Worm (Caenorhabditis elegans): ENCODE results near the gene egl-20.
"Not testable (repeated sequence)": the region's sequence is repeated elsewhere in the genome, so short reads cannot be mapped to it uniquely, and the experiment has no call there.

The egl-20 gene

DNA sequence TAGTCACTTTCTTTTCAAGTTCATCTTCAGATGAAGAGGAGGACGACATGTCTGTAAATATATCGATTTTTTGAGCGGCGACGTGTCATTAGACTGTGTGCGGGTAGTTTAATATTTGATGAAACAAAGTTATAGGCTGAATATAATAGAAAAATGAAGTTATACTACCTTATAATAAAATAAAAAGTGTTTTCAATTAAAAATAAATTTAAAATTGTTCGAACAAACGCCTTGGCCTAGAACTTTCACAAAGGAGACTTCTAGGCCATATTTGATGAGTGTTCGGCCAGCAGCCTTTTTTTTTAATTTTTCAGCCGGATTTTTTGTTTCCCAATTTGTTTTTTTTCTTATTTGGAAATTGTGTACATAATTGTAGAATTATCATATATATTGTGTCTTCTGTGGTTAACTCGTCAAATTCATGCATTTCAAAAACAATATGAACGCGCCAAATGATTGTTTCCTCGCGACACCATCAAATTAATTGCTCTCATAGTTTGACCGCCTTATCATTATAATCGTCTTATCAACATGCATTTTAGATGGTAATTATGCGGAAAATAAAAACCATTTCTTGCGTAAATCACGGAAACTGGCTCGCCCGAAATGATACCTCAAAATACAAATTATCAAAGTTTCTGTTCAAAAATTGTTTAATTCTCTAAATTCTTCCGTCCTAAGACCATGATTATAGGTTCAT is 17.9 kb downstream of the egl-20 start, which contains the start of gene T13F2.2:
Gene T13F2.2 (minus strand): TSS at position 51 of the 700 bp plus-strand sequence.
- TF ChIP-seq unc-62 (GFP tag; optimal IDR thresholded peaks at IDR 0.05): no peak

DNA sequence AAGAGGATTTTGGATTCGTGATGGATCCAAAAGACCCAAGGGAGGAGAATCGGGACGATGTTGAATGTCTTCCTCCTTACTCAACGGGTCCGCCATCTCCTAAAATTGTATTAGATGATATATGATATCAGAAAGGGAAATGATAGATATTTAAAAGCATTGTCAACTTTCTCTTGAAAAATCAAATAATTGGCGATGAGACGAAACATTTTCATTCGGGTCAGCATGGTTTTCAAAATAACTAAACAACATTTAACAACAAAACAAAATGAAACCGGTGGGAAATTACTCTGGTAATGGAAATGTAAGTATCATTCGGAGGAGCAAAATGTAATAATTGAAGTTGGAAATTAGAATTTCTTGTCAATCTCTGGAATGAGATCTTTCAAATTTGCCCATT is 18.8 kb downstream of the egl-20 start, which contains the start of gene pis-1:
Gene pis-1 (minus strand): TSS at position 101 of the 400 bp plus-strand sequence.
- TF ChIP-seq unc-62 (GFP tag; optimal IDR thresholded peaks at IDR 0.05): no peak

DNA sequence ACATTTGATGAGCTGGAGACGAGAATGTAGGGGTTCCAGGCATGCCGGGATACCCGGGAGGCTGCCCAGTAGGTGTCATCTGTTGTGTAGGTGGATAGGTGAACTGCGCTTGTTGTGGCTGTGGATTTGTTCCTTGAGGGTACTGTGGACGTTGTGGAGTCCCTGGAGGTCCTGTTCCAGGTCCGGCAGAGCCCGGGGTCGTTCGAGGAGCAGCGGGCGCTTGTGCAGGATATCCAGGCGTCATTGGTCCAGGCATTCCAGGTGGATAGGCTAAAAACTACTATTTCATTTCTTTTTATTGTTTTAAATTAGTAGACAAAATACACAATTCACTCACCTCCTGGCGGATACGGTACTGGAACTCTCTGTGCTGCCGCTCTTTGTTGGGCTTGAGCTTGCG is 20.1 kb downstream of the egl-20 start:
- no peak for TF ChIP-seq unc-62 (GFP tag; optimal IDR thresholded peaks at IDR 0.05)

DNA sequence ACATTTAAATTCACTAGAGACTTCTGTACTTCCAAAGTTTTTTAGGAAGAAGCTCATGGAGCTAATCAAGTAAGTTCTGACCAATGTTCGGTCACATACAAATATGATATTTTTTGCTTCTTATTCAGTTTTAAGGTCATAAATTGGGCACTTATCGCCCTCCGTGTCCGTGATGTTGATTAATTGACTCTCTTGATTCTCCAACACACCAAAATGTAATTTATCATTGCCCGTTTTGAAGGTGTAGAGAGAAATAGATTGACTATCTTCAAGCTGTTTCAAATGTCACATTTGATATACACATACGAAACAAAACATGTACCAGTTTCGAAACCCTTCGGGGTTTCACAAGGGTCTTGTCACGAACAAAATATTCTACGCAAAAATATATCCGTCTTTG is 24.6 kb downstream of the egl-20 start:
- no peak for TF ChIP-seq unc-62 (GFP tag; optimal IDR thresholded peaks at IDR 0.05)

DNA sequence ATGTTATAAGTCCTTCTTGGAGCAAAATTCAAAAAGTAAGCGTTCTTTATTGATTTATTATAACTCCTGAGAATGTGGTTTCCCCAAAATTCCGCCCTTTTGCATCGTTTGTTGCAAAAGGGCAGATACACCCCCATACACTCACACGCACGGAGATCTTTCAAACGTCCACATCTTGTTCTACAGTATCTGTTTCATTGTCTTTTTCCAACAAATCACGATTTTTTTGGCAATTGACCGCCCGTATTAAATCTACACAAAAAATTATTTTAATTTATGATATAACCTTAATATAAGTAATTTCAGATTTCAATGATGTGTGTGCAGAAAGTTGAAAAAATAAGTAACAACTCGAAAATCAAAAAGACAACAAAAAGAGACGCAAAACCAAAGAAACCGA is 25.8 kb downstream of the egl-20 start, which contains the start of gene T13F2.4:
Gene T13F2.4 (plus strand): TSS at position 301 of the 400 bp plus-strand sequence.
- no peak for TF ChIP-seq unc-62 (GFP tag; optimal IDR thresholded peaks at IDR 0.05)

DNA sequence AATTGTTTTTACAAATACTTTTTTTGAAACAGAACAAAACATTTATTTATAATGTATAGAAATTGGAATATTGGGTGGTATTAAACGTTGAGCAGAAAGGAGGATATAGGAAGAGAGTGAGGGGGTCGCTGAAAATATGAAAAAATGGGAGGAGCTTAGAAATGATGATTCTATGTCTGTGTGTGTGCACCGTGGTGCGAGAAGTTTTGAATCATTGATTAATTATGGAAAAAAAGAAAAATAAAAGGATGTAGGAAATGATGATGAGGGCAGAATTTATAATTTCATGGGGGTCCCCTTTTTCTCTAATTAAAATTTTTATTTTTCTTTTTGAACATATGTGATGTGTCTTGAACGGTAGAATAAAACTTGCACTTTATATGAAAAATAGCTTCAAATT is 30.6 kb downstream of the egl-20 start, which contains the start of gene sre-4:
Gene sre-4 (minus strand): TSS at position 101 of the 400 bp plus-strand sequence.
- no peak for TF ChIP-seq unc-62 (GFP tag; optimal IDR thresholded peaks at IDR 0.05)

DNA sequence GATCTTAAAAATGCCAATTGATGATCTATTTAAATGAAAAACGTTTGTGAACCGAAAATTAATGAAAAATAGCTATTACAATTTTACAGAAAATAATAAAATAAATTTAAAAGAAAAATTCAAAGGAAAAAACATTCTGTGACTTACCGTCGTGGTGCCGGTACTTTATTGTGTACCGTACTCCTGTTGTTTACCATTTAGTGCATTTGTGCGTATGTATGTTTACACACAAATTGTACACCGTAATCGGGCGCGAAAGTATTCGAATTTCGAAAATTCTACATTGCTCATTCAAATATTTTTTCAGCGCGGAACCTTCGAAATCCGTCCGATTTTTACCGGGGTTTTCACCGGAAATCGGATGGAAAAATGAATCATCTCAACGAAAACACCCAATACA is 37.3 kb downstream of the egl-20 start, which contains the start of gene T13F2.6:
Gene T13F2.6 (plus strand): TSS at position 306 of the 400 bp plus-strand sequence.
- TF ChIP-seq unc-62 (GFP tag; optimal IDR thresholded peaks at IDR 0.05): no peak

DNA sequence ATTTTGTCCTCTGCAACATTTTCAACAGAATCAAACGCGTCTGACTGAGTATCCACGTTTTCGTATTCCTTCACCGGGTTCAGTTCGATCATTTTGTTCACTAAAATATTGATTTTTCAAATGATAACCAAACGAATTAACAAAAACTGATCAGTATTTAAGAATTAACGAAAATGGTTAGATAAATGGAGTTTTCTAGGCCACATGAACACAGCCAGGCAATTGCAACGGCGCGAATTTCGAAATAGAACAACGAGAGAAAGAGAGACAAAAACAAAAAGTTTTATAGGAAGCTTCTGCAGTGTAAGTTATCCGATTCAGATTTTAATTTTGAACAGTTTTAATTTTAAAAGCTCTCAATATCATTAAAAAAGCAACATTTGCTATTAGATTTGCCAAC is 37.8 kb downstream of the egl-20 start, which contains the start of gene sna-2:
Gene sna-2 (minus strand): TSS at position 100 of the 400 bp plus-strand sequence.
- no peak for TF ChIP-seq unc-62 (GFP tag; optimal IDR thresholded peaks at IDR 0.05)

DNA sequence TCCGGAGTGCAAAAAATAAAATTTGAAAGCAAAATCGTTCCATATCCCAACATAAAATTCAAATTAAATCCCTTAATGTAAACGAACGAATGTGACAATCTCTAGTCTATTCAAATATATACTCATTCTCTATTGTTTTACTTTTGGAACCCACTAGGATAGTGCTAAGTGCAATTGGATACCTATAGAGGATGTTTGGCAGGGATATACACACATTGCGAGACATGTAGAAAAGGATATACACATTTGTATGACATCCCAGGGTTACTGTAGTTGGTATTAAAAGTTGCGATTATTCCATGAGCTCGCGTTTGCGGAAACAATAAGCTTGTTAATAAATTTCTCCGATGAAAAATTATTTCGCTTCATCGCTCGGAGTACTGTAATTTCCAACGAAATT is 41.9 kb downstream of the egl-20 start:
- no peak for TF ChIP-seq unc-62 (GFP tag; optimal IDR thresholded peaks at IDR 0.05)

DNA sequence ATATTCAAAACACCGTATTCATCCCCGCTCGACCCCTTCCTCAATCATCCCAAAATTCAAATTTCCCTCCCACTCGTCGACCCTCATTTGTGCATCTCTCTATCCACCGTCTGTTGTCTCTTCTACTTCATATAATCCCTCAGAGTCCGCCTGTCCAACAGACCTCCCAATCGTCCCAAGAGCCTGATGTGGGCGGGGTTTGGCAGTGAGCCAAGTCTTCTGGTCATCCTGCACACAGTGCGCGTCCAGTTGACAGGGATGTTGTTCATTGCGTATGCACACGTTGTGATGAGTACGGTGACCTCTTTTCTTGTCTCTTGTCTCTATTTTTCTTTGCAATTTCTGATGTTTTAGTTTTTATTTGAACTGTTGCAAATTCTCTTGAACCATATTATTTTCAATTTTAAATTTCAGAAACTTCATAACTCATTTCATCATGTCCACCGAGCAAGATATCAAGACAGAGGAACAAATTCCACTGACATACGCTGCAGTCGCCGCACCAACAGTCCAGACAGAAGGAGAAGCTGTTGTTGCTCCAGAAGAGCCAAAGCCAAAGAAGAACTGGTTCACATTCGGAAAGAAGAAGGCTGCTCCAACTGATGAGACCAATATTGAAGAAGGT is 43.1 kb downstream of the egl-20 start, which contains the start of gene cav-1:
Gene cav-1 (plus strand): TSS at position 415 of the 625 bp plus-strand sequence.
- TF ChIP-seq unc-62 (GFP tag; optimal IDR thresholded peaks at IDR 0.05): no peak

DNA sequence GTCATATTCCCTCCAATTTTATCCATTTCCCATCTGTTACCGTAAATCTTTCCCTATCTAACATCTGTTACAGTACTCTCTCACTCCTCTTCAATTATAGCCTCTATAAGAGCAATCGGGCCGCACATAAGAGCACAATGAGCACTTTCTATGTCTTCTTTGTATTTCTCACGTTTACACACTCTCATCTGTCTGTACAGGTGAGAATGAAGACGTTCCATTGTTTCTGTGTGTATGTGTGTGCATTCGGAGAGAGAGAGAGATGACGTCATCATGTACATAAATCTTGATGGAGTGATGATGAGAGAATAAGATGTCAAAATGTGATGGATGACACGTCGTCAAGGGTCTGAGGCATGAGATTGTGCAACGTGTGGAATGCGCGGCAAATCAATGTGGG is 44.5 kb downstream of the egl-20 start:
- no peak for TF ChIP-seq unc-62 (GFP tag; optimal IDR thresholded peaks at IDR 0.05)

DNA sequence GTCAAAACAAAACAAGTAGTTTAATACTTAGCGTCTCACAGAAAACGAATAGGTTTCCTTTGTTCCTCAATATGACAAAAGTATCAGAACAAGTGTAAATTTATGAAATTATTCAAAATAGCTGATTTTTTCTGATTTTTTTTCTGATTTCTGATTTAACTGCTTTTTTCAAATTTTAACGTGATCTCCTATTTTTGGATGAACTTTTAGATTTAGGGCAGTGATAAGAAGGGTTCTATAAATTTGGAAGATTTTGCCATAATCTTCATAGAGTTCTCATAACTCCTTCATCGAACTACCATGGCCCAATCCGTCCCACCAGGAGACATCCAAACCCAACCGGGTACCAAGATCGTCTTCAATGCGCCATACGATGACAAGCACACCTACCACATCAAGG is 45.6 kb downstream of the egl-20 start, which contains the start of gene msp-78:
Gene msp-78 (plus strand): TSS at position 301 of the 400 bp plus-strand sequence.
- not testable (repeated sequence) for TF ChIP-seq unc-62 (GFP tag; optimal IDR thresholded peaks at IDR 0.05)

DNA sequence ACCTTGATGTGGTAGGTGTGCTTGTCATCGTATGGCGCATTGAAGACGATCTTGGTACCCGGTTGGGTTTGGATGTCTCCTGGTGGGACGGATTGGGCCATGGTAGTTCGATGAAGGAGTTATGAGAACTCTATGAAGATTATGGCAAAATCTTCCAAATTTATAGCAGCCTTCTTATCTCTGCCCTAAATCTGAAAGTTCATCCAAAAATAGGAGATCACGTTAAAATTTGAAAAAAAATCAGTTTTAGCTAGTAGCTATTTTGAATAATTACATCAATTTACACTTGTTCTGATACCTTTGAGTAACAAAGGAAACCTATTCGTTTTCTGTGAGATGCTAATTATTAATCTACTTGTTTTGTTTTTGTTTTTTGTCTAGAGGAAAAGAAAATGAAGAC is 48.3 kb downstream of the egl-20 start, which contains the start of gene msp-79:
Gene msp-79 (minus strand): TSS at position 101 of the 400 bp plus-strand sequence.
- TF ChIP-seq unc-62 (GFP tag; optimal IDR thresholded peaks at IDR 0.05): not testable (repeated sequence)

DNA sequence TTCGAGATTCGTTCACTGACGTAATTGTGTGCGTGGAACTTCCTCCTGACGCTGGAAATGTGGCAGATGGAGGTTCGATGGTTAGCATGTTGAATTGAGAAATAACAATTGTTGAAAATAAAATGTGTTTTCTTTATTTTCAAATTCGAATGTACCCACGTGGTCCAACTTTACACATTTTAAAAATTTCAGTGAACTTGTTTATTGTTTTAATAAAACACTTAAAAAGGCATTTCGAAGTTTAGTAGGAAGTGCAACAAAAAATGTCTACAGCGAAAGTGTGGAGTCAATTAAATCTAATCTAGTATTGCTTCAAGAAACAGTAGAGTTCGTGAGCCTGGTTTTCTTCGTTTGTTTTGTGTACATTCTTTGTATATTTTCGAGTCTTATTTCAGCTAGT is 49.1 kb downstream of the egl-20 start, which contains the start of gene ssp-36:
Gene ssp-36 (minus strand): TSS at position 101 of the 400 bp plus-strand sequence.
- no peak for TF ChIP-seq unc-62 (GFP tag; optimal IDR thresholded peaks at IDR 0.05)

DNA sequence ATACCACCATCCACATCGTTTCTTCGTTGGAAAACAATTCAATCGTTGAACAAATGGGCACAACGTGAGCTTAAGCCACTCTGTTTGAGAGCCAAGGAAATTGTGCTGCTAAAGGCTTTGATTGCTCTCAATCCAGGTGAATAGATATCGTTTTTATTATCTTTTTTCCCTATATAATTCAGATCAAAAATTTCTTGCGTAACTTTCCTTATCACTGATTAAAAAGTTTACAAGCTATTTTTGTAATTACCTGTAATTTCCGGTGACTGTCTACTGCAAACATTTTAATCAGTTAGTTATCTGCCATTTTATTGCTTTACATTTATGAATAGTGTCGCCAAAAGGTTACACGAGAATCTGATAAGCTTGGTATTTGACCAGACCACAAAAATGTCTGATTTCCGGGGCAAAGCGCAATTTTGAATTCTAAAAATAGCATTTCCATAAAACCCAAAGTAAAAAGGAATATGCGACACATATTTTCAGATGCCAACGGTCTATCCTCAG is 52.6 kb downstream of the egl-20 start:
- TF ChIP-seq unc-62 (GFP tag; optimal IDR thresholded peaks at IDR 0.05): no peak
